Fruit fly (Drosophila melanogaster) whole organism, embryonic: ENCODE results near the gene Antdh.

Experiments
- ATbp ChIP-seq: fragments of 200-800 bp; sonication (Bioruptor generic); optimal IDR thresholded peaks from 2 replicates; lab custom pipeline; 2017; ENCODE audit warnings: missing biosample characterization, mild to moderate bottlenecking, missing genetic modification characterization, missing genetic modification reagents
- Bdp1 ChIP-seq: fragments of 200-800 bp; sonication (Bioruptor generic); optimal IDR thresholded peaks from 3 replicates; lab custom pipeline; 2016; ENCODE audit warnings: missing biosample characterization, missing genetic modification characterization
- Bteb2 ChIP-seq: fragments of 200-800 bp; sonication (Bioruptor generic); optimal IDR thresholded peaks from 2 replicates; lab custom pipeline; 2016; ENCODE audit warnings: missing biosample characterization, missing genetic modification characterization
- CG10274 ChIP-seq: fragments of 200-800 bp; sonication (Bioruptor generic); optimal IDR thresholded peaks from 3 replicates; lab custom pipeline; 2017; ENCODE audit warnings: missing biosample characterization, mild to moderate bottlenecking, missing genetic modification characterization
- CG10366 ChIP-seq: fragments of 200-800 bp; sonication (Bioruptor generic); IDR thresholded peaks from 2 replicates; pipeline ENCODE4 v1.3.6; 2022; ENCODE audit warnings: missing biosample characterization, missing genetic modification characterization
- CG10431 ChIP-seq: fragments of 200-800 bp; sonication (Bioruptor generic); optimal IDR thresholded peaks from 3 replicates; lab custom pipeline; 2018; ENCODE audit warnings: missing biosample characterization, mild to moderate bottlenecking, missing genetic modification characterization
- CG11085 ChIP-seq: fragments of 200-800 bp; sonication (Bioruptor generic); IDR thresholded peaks from 2 replicates; pipeline ENCODE4 v1.3.6; 2022; ENCODE audit warnings: missing biosample characterization, missing genetic modification characterization
- CG11560 ChIP-seq: fragments of 200-800 bp; sonication (Bioruptor generic); IDR thresholded peaks from 3 replicates; pipeline ENCODE4 v1.3.6; 2022; ENCODE audit warnings: missing biosample characterization, missing genetic modification characterization
- CG14050 ChIP-seq: fragments of 200-800 bp; sonication (Bioruptor generic); IDR thresholded peaks from 3 replicates; pipeline ENCODE4 v1.3.6; 2022; ENCODE audit warnings: missing biosample characterization, missing genetic modification characterization
- CG14441 ChIP-seq: fragments of 200-800 bp; sonication (Bioruptor generic); IDR thresholded peaks from 2 replicates; pipeline ENCODE4 v1.3.6; 2022; ENCODE audit warnings: missing biosample characterization, missing genetic modification characterization
- CG17912 ChIP-seq: fragments of 200-800 bp; sonication (Bioruptor generic); optimal IDR thresholded peaks from 2 replicates; lab custom pipeline; 2018; ENCODE audit warnings: missing biosample characterization, mild to moderate bottlenecking, missing genetic modification characterization
- CG1792 ChIP-seq: fragments of 200-800 bp; sonication (Bioruptor generic); optimal IDR thresholded peaks from 2 replicates; lab custom pipeline; 2016; ENCODE audit warnings: missing biosample characterization, missing genetic modification characterization
- CG18011 ChIP-seq: fragments of 200-800 bp; sonication (Bioruptor generic); optimal IDR thresholded peaks from 2 replicates; lab custom pipeline; 2017; ENCODE audit warnings: missing biosample characterization, missing genetic modification characterization, mild to moderate bottlenecking, moderate library complexity, missing genotype
- CG18619 ChIP-seq: fragments of 200-800 bp; sonication (Bioruptor generic); optimal IDR thresholded peaks from 3 replicates; lab custom pipeline; 2017; ENCODE audit warnings: missing biosample characterization, mild to moderate bottlenecking, missing genetic modification characterization
- CG2199 ChIP-seq: fragments of 200-800 bp; sonication (Bioruptor generic); IDR thresholded peaks from 3 replicates; pipeline ENCODE4 v1.3.6; 2022; ENCODE audit warnings: missing biosample characterization, missing genetic modification characterization
- CG2678 ChIP-seq: fragments of 200-800 bp; sonication (Bioruptor generic); optimal IDR thresholded peaks from 3 replicates; lab custom pipeline; 2019; ENCODE audit warnings: missing biosample characterization, mild to moderate bottlenecking, missing genetic modification characterization, moderate library complexity
- CG4282 ChIP-seq: fragments of 200-800 bp; sonication (Bioruptor generic); optimal IDR thresholded peaks from 2 replicates; lab custom pipeline; 2016; ENCODE audit warnings: missing biosample characterization, missing genetic modification characterization
- CG6175 ChIP-seq: fragments of 200-800 bp; sonication (Bioruptor generic); IDR thresholded peaks from 3 replicates; pipeline ENCODE4 v1.3.6; 2022; ENCODE audit warnings: missing biosample characterization, missing genetic modification characterization
- CG7357 ChIP-seq: fragments of 200-800 bp; sonication (Bioruptor generic); IDR thresholded peaks from 3 replicates; pipeline ENCODE4 v1.3.6; 2022; ENCODE audit warnings: missing biosample characterization, missing genetic modification characterization
- CG7928 ChIP-seq: fragments of 200-800 bp; sonication (Bioruptor generic); optimal IDR thresholded peaks from 2 replicates; lab custom pipeline; 2017; ENCODE audit warnings: missing biosample characterization, mild to moderate bottlenecking, missing genetic modification characterization
- CG7987 ChIP-seq: fragments of 200-800 bp; sonication (Bioruptor generic); optimal IDR thresholded peaks from 2 replicates; lab custom pipeline; 2018; ENCODE audit warnings: missing biosample characterization, mild to moderate bottlenecking, missing genetic modification characterization, moderate library complexity
- CG8281 ChIP-seq: fragments of 200-800 bp; sonication (Bioruptor generic); optimal IDR thresholded peaks from 2 replicates; lab custom pipeline; 2018; ENCODE audit warnings: missing biosample characterization, mild to moderate bottlenecking, missing genetic modification characterization, moderate library complexity
- CG8765 ChIP-seq: fragments of 200-800 bp; sonication (Bioruptor generic); IDR thresholded peaks from 2 replicates; pipeline ENCODE4 v1.3.6; 2022; ENCODE audit warnings: missing biosample characterization, missing genetic modification characterization
- D19A ChIP-seq: fragments of 200-800 bp; optimal IDR thresholded peaks from 3 replicates; lab custom pipeline; 2019; ENCODE audit warnings: missing biosample characterization, mild to moderate bottlenecking, missing genetic modification characterization, moderate library complexity
- Doc2 ChIP-seq: fragments of 200-800 bp; sonication (Bioruptor generic); IDR thresholded peaks from 2 replicates; pipeline ENCODE4 v1.3.6; 2022; ENCODE audit warnings: missing biosample characterization, missing genetic modification characterization
- HHEX ChIP-seq: fragments of 200-800 bp; sonication (Bioruptor generic); optimal IDR thresholded peaks from 3 replicates; lab custom pipeline; 2017; ENCODE audit warnings: missing biosample characterization, mild to moderate bottlenecking, missing genetic modification characterization, missing genetic modification reagents
- HLH3B ChIP-seq: fragments of 200-800 bp; sonication (Bioruptor generic); IDR thresholded peaks from 2 replicates; pipeline ENCODE4 v1.3.6; 2022; ENCODE audit warnings: missing biosample characterization, missing genetic modification characterization
- Hey ChIP-seq: fragments of 200-800 bp; sonication (Bioruptor generic); optimal IDR thresholded peaks from 3 replicates; lab custom pipeline; 2018; ENCODE audit warnings: missing biosample characterization, mild to moderate bottlenecking, missing genetic modification characterization
- HmgD ChIP-seq: fragments of 200-800 bp; sonication (Bioruptor generic); optimal IDR thresholded peaks from 3 replicates; lab custom pipeline; 2016; ENCODE audit warnings: missing biosample characterization, missing genetic modification characterization
- MESR4 ChIP-seq: fragments of 200-800 bp; sonication (Bioruptor generic); optimal IDR thresholded peaks from 2 replicates; lab custom pipeline; 2018; ENCODE audit warnings: missing biosample characterization, mild to moderate bottlenecking, missing genetic modification characterization, moderate library complexity
- Mes4 ChIP-seq: fragments of 200-800 bp; sonication (Bioruptor generic); optimal IDR thresholded peaks from 2 replicates; lab custom pipeline; 2016; ENCODE audit warnings: missing biosample characterization, missing genetic modification characterization
- NK7.1 ChIP-seq: fragments of 200-800 bp; sonication (Bioruptor generic); optimal IDR thresholded peaks from 3 replicates; lab custom pipeline; 2016; ENCODE audit warnings: missing biosample characterization, missing genetic modification characterization
- Sry-δ ChIP-seq: fragments of 200-800 bp; sonication (Bioruptor generic); optimal IDR thresholded peaks from 2 replicates; lab custom pipeline; 2016; ENCODE audit warnings: missing biosample characterization, missing genetic modification characterization
- TFAM ChIP-seq: fragments of 200-800 bp; sonication (Bioruptor generic); optimal IDR thresholded peaks from 2 replicates; lab custom pipeline; 2017; ENCODE audit warnings: missing biosample characterization, missing genetic modification characterization, inconsistent platforms
- Taf1 ChIP-seq: fragments of 200-800 bp; sonication (Bioruptor generic); IDR thresholded peaks from 2 replicates; pipeline ENCODE4 v1.3.6; 2022; ENCODE audit warnings: missing biosample characterization, missing genetic modification characterization
- ac ChIP-seq: fragments of 200-800 bp; sonication (Bioruptor generic); optimal IDR thresholded peaks from 3 replicates; lab custom pipeline; 2017; ENCODE audit warnings: missing biosample characterization, mild to moderate bottlenecking, missing genetic modification characterization
- bowl ChIP-seq: fragments of 200-800 bp; sonication (Bioruptor generic); IDR thresholded peaks from 2 replicates; pipeline ENCODE4 v1.3.6; 2022; ENCODE audit warnings: missing biosample characterization, missing genetic modification characterization
- croc ChIP-seq: fragments of 200-800 bp; sonication (Bioruptor generic); conservative IDR thresholded peaks from 3 replicates; pipeline ENCODE4 v1.3.6; 2022; ENCODE audit warnings: missing biosample characterization, missing genetic modification characterization
- emc ChIP-seq: fragments of 200-800 bp; sonication (Bioruptor generic); optimal IDR thresholded peaks from 2 replicates; lab custom pipeline; 2016; ENCODE audit warnings: missing biosample characterization, missing genetic modification characterization
- eve ChIP-seq, 2 experiments: fragments of >200 bp; optimal IDR thresholded peaks; 2 replicates each; lab custom pipeline; 2017; ENCODE audit warnings: missing biosample characterization in 2 of 2, missing genetic modification characterization in 2 of 2
- eyg ChIP-seq: fragments of 200-800 bp; sonication (Bioruptor generic); optimal IDR thresholded peaks from 3 replicates; lab custom pipeline; 2016; ENCODE audit warnings: missing biosample characterization, missing genetic modification characterization
- gt ChIP-seq: fragments of 200-800 bp; sonication (Bioruptor generic); IDR thresholded peaks from 2 replicates; pipeline ENCODE4 v1.3.6; 2022; ENCODE audit warnings: missing biosample characterization, missing genetic modification characterization
- h ChIP-seq: fragments of >200 bp; optimal IDR thresholded peaks from 2 replicates; lab custom pipeline; 2017
- lilli ChIP-seq: fragments of 200-800 bp; sonication (Bioruptor generic); optimal IDR thresholded peaks from 3 replicates; lab custom pipeline; 2016; ENCODE audit warnings: missing biosample characterization, missing genetic modification characterization
- mam ChIP-seq: fragments of 200-800 bp; sonication (Bioruptor generic); optimal IDR thresholded peaks from 3 replicates; lab custom pipeline; 2016; ENCODE audit warnings: missing biosample characterization, missing genetic modification characterization
- pita ChIP-seq: fragments of 200-800 bp; sonication (Bioruptor generic); optimal IDR thresholded peaks from 2 replicates; lab custom pipeline; 2017; ENCODE audit warnings: missing biosample characterization, mild to moderate bottlenecking, missing genetic modification characterization
- repo ChIP-seq: fragments of 200-800 bp; sonication (Bioruptor generic); optimal IDR thresholded peaks from 2 replicates; lab custom pipeline; 2016; ENCODE audit warnings: missing biosample characterization, missing genetic modification characterization
- schlank ChIP-seq: fragments of 200-800 bp; sonication (Bioruptor generic); optimal IDR thresholded peaks from 2 replicates; lab custom pipeline; 2018; ENCODE audit warnings: missing biosample characterization, mild to moderate bottlenecking, missing genetic modification characterization
- sim ChIP-seq: fragments of 200-800 bp; sonication (Bioruptor generic); IDR thresholded peaks from 2 replicates; pipeline ENCODE4 v1.3.6; 2022; ENCODE audit warnings: missing biosample characterization, missing genetic modification characterization
- stc ChIP-seq: fragments of 200-800 bp; sonication (Bioruptor generic); IDR thresholded peaks from 2 replicates; pipeline ENCODE4 v1.3.6; 2022; ENCODE audit warnings: missing biosample characterization, missing genetic modification characterization
- toy ChIP-seq: fragments of 200-800 bp; sonication (Bioruptor generic); IDR thresholded peaks from 2 replicates; pipeline ENCODE4 v1.3.6; 2022; ENCODE audit warnings: missing biosample characterization, missing genetic modification characterization
- trem ChIP-seq: fragments of 200-800 bp; optimal IDR thresholded peaks from 3 replicates; lab custom pipeline; 2019; ENCODE audit warnings: missing biosample characterization, mild to moderate bottlenecking, missing genetic modification characterization, moderate library complexity

Antdh gene

DNA sequence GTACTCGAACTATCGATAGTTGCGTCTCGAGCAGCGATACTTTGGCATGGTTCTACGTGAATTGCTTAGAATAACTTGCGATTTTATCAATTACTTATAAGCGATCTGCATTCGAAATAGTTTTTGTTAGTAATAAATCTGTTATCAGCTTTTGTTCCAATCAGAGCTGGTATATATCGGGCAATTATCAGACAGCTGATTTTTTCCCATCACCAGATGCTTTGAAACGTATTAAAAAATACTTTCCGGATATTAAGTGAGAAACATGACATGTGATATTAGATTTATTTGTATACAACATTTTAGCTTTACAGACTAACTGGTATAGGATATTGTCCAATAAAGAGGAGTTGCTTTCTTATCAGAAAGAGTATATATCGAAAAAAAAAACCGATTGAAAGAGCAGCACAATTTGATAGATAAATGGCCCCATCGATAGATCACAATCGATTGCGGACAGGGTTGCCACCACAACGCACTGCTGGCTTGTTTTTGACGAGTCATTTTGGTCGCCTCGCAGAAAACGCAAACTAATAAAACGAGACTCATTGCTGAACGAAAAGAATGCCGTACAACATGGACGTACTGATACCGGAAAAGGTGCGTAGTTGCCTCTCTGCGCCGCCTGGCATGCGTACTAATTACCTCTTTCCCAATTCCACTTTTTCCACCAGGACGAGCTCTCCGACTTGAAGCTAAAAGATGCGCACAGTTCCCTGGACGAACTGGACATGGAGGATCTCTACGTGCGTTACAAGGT is 43.9 kb downstream of the Antdh start, which contains the start of gene Rpt3 (continued):
- no peak for TF ChIP-seq CG10274
- TF ChIP-seq CG8281 = no peak
- no peak for TF ChIP-seq eve (GFP tag; optimal IDR thresholded peaks at IDR 0.05; lab: Kevin White, UChicago)
- TF ChIP-seq CG11560 (tag; lab: Robert Waterston, UW) = peak; percentile 40; the same call in 1 of the 3 replicates
- TF ChIP-seq CG10366 = no peak
- TF ChIP-seq emc = no peak
- no peak for TF ChIP-seq toy (GFP tag; lab: Robert Waterston, UW)
- TF ChIP-seq gt = no peak
- no peak for TF ChIP-seq CG7928
- no peak for TF ChIP-seq Doc2 (GFP tag; lab: Robert Waterston, UW)
- no peak for TF ChIP-seq CG7357
- TF ChIP-seq NK7.1 (GFP tag; lab: Kevin White, UChicago) = no peak
- TF ChIP-seq CG17912 (GFP tag; lab: Kevin White, UChicago) = no peak
- no peak for TF ChIP-seq Bdp1
- no peak for TF ChIP-seq HLH3B
- no peak for TF ChIP-seq CG1792 (GFP tag; lab: Kevin White, UChicago)
- TF ChIP-seq CG11085 (GFP tag; lab: Robert Waterston, UW) = no peak
- TF ChIP-seq HHEX (GFP tag; lab: Kevin White, UChicago) = no peak
- no peak for TF ChIP-seq croc
- no peak for TF ChIP-seq schlank (tag; lab: Kevin White, UChicago)
- no peak for TF ChIP-seq CG8765 (GFP tag; lab: Robert Waterston, UW)
- TF ChIP-seq CG7987 (GFP tag; lab: Kevin White, UChicago) = no peak
- TF ChIP-seq sim (GFP tag; lab: Robert Waterston, UW) = no peak
- TF ChIP-seq CG14441 (GFP tag; lab: Robert Waterston, UW) = no peak
- TF ChIP-seq trem (tag; lab: Kevin White, UChicago) = peak; percentile 30
- TF ChIP-seq mam (GFP tag; lab: Kevin White, UChicago) = peak; percentile 0
- TF ChIP-seq Hey (tag; lab: Kevin White, UChicago) = no peak
- TF ChIP-seq CG18011 (GFP tag; lab: Kevin White, UChicago) = no peak
- no peak for TF ChIP-seq CG14050 (GFP tag; lab: Robert Waterston, UW)
- no peak for TF ChIP-seq repo (GFP tag; lab: Kevin White, UChicago)
- peak; percentile 90 for TF ChIP-seq Sry-δ
- TF ChIP-seq D19A = no peak
- TF ChIP-seq Taf1 = no peak
- TF ChIP-seq stc (GFP tag; lab: Robert Waterston, UW) = no peak
- TF ChIP-seq CG10431 (GFP tag; lab: Kevin White, UChicago) = no peak
- TF ChIP-seq CG18619 (GFP tag; lab: Kevin White, UChicago) = no peak
- TF ChIP-seq ATbp = no peak
- no peak for TF ChIP-seq eyg (GFP tag; lab: Kevin White, UChicago)
- TF ChIP-seq CG2199 (GFP tag; lab: Robert Waterston, UW) = no peak
- no peak for TF ChIP-seq Bteb2 (GFP tag; lab: Kevin White, UChicago)
- TF ChIP-seq CG6175 (GFP tag; lab: Robert Waterston, UW) = no peak
- no peak for TF ChIP-seq h (lab: Kevin White, UChicago)
- TF ChIP-seq ac (GFP tag; lab: Kevin White, UChicago) = no peak
- no peak for TF ChIP-seq pita
- TF ChIP-seq MESR4 (GFP tag; lab: Kevin White, UChicago) = peak; percentile 78
- no peak for TF ChIP-seq bowl (GFP tag; lab: Robert Waterston, UW)
- TF ChIP-seq HmgD (GFP tag; lab: Kevin White, UChicago) = no peak
- no peak for TF ChIP-seq TFAM
- TF ChIP-seq Mes4 (GFP tag; lab: Kevin White, UChicago) = no peak
- TF ChIP-seq CG4282 (GFP tag; lab: Kevin White, UChicago) = no peak
- TF ChIP-seq CG2678 (tag; lab: Kevin White, UChicago) = no peak
- TF ChIP-seq lilli (GFP tag; lab: Kevin White, UChicago) = peak; percentile 24
